Fruit fly (Drosophila melanogaster): ENCODE results near the gene Hrb98DE.

DNA sequence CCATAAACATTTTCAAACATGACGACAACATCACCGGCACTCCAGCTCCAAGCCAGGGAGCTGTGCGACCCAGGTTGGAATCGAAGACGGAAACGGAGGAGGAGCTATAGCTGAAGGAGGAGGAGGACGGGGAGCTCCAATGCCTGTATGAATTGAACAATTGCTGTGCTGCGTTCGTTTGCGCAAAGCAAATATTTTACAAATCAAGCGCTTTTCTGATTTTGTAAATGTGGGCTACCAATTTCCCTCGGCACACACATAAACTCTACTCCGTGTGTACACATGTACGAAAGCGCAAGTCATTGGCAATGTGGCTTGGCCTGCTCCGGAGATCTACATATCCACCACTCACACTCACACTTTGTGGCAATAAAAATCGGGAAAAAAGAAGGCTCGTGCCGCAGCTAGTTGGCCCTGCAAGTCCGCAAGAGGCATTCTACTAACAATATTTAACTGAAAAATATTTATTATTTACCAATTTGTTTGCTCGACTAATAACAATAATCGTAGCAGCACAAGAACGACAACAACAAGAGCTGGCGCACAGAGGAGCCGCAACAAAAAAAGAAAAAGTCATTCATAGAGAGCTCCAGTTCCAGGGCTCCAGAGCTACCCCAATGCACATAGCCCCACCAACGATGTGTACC lies 30.0 kb upstream of the Hrb98DE start:
- TF ChIP-seq CG15336 (GFP tag; IDR thresholded peaks at IDR 0.05) (no peak), svp (GFP tag) (peak; percentile 37), eg (GFP tag; IDR thresholded peaks at IDR 0.05) (no peak), Sox14 (GFP tag; optimal IDR thresholded peaks at IDR 0.05) (no peak)

All from whole organism, prepupa.